Fruit fly (Drosophila melanogaster) whole organism, embryonic: ENCODE measurements around the gene CG15170.

ENCODE experiments used
- CG12155 ChIP-seq: fragments of 200-800 bp; sonication (Bioruptor generic); optimal IDR thresholded peaks from 3 replicates; lab custom pipeline; 2016; ENCODE audit warnings: missing biosample characterization, missing genetic modification characterization
- CG12219 ChIP-seq: fragments of 200-800 bp; sonication (Bioruptor generic); optimal IDR thresholded peaks from 3 replicates; lab custom pipeline; 2018; ENCODE audit warnings: missing biosample characterization, mild to moderate bottlenecking, missing genetic modification characterization
- CG12942 ChIP-seq: fragments of 200-800 bp; sonication (Bioruptor generic); optimal IDR thresholded peaks from 3 replicates; lab custom pipeline; 2016; ENCODE audit warnings: missing biosample characterization, missing genetic modification characterization
- CG15073 ChIP-seq: fragments of 200-800 bp; sonication (Bioruptor generic); optimal IDR thresholded peaks from 2 replicates; lab custom pipeline; 2016; ENCODE audit warnings: missing biosample characterization, missing genetic modification characterization
- CG16779 ChIP-seq: fragments of 200-800 bp; sonication (Bioruptor generic); IDR thresholded peaks from 2 replicates; pipeline ENCODE4 v1.3.6; 2022; ENCODE audit warnings: missing biosample characterization, missing genetic modification characterization
- CG31388 ChIP-seq: fragments of 200-800 bp; sonication (Bioruptor generic); optimal IDR thresholded peaks from 2 replicates; lab custom pipeline; 2016; ENCODE audit warnings: missing biosample characterization, missing genetic modification characterization
- CG6175 ChIP-seq: fragments of 200-800 bp; sonication (Bioruptor generic); IDR thresholded peaks from 3 replicates; pipeline ENCODE4 v1.3.6; 2022; ENCODE audit warnings: missing biosample characterization, missing genetic modification characterization
- CG8478 ChIP-seq: fragments of >200 bp; optimal IDR thresholded peaks from 2 replicates; lab custom pipeline; 2018
- Eip74EF ChIP-seq, 2 experiments: fragments of 200-800 bp in 1 of 2; fragments of >200 bp in 1 of 2; sonication (Bioruptor generic) in 1 of 2; optimal IDR thresholded peaks; 2 replicates each; lab custom pipeline; 2017 to 2019; ENCODE audit warnings: missing biosample characterization in 2 of 2, missing genetic modification characterization in 2 of 2, mild to moderate bottlenecking in 1 of 2, moderate library complexity in 1 of 2
- GATAe ChIP-seq: fragments of 200-800 bp; sonication (Bioruptor generic); conservative IDR thresholded peaks from 2 replicates; pipeline ENCODE4 v1.3.6; 2022; ENCODE audit warnings: missing biosample characterization, missing genetic modification characterization
- cas ChIP-seq: fragments of 200-800 bp; sonication (Bioruptor generic); IDR thresholded peaks from 2 replicates; pipeline ENCODE4 v1.3.6; 2022; ENCODE audit warnings: missing biosample characterization, missing genetic modification characterization
- corto ChIP-seq: fragments of 200-800 bp; sonication (Bioruptor generic); optimal IDR thresholded peaks from 2 replicates; lab custom pipeline; 2016; ENCODE audit warnings: missing biosample characterization, mild to moderate bottlenecking, missing genetic modification characterization, moderate library complexity
- fru ChIP-seq: fragments of >200 bp; optimal IDR thresholded peaks from 2 replicates; lab custom pipeline; 2017
- nmo ChIP-seq: fragments of 200-800 bp; sonication (Bioruptor generic); optimal IDR thresholded peaks from 2 replicates; lab custom pipeline; 2018; ENCODE audit warnings: missing biosample characterization, mild to moderate bottlenecking, missing genetic modification characterization, moderate library complexity

DNA sequence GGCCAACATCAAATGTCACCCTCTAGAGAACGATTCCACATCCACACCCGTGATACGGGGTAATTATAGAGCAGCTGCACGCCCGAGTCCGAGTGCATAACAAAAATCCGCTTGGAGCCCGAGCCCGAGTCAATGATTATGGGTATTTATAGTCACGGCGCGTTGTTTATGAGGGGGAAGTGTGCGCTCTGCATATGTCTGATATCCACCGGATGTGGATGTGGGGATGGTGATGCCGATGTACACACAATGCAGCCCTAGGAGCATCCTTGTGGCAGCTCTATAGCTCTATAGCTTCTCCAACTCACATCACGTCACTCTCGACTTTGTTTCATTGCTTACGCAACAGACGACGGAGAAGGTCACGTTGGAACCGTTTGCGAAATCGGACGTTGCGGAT, 47.4 kb upstream of the CG15170 start:
- TF ChIP-seq CG12219 (GFP tag; lab: Kevin White, UChicago) (no peak), CG6175 (GFP tag; lab: Robert Waterston, UW) (no peak), CG12942 (no peak), cas (GFP tag; lab: Robert Waterston, UW) (no peak), nmo (GFP tag; lab: Kevin White, UChicago) (no peak), CG12155 (no peak), CG15073 (GFP tag; lab: Kevin White, UChicago) (no peak), CG16779 (GFP tag; lab: Robert Waterston, UW) (no peak), CG31388 (GFP tag; lab: Kevin White, UChicago) (no peak), Eip74EF (GFP tag; optimal IDR thresholded peaks at IDR 0.05; lab: Kevin White, UChicago) (no peak), GATAe (GFP tag; lab: Robert Waterston, UW) (no peak), CG8478 (no peak), fru (no peak), corto (GFP tag; lab: Kevin White, UChicago) (no peak)
